Fruit fly (Drosophila melanogaster): ENCODE measurements around the gene CG2680.

The CG2680 gene

DNA sequence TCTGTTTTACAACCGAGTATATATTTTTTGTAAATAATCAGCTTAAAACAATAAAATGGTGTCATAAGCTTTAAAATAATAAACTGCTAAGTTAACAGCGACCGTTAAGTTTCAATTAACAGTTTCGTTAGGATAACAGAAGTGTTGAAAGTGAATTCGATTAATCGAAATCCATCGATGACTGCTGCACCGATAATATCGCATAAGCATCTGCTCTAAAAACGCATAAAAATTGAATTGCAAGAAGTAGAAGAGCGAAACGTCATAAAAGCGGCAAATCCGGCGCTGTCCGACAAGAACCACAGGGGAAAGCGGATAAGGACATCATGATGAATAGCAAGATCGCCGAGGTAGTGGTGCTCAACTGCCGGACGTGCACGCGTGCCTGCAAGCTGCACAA, 20.3 kb upstream of the CG2680 start, which contains the start of gene dwg (continued):
- TF ChIP-seq jigr1 (GFP tag; IDR thresholded peaks at IDR 0.05) (no peak), Bdp1 (GFP tag; optimal IDR thresholded peaks at IDR 0.05) (no peak), bowl (GFP tag; IDR thresholded peaks at IDR 0.05) (no peak), Dref (GFP tag; IDR thresholded peaks at IDR 0.05) (peak; percentile 76), cas (GFP tag; IDR thresholded peaks at IDR 0.05) (no peak), C15 (GFP tag; IDR thresholded peaks at IDR 0.05) (no peak), CG12659 (GFP tag; optimal IDR thresholded peaks at IDR 0.05) (no peak), chif (GFP tag; optimal IDR thresholded peaks at IDR 0.05) (no peak), pros (GFP tag; optimal IDR thresholded peaks at IDR 0.05) (no peak), CG8478 (optimal IDR thresholded peaks at IDR 0.05) (no peak), CG1602 (GFP tag; optimal IDR thresholded peaks at IDR 0.05) (no peak), br (optimal IDR thresholded peaks at IDR 0.05) (no peak), CG15269 (tag; optimal IDR thresholded peaks at IDR 0.05) (no peak), CG12391 (tag; optimal IDR thresholded peaks at IDR 0.05) (no peak), HLHmδ (GFP tag; optimal IDR thresholded peaks at IDR 0.05) (no peak), CG1647 (GFP tag; optimal IDR thresholded peaks at IDR 0.05) (no peak), org-1 (GFP tag; optimal IDR thresholded peaks at IDR 0.05) (no peak), grn (GFP tag; optimal IDR thresholded peaks at IDR 0.05) (no peak), yki (optimal IDR thresholded peaks at IDR 0.05) (no peak), CG7928 (GFP tag; optimal IDR thresholded peaks at IDR 0.05) (no peak), CG7357 (GFP tag; IDR thresholded peaks at IDR 0.05) (no peak), Dll (GFP tag; IDR thresholded peaks at IDR 0.05; ENCODE audit: partially characterized antibody) (peak; percentile 83), Sox102F (GFP tag; optimal IDR thresholded peaks at IDR 0.05) (no peak), ttk (GFP tag; IDR thresholded peaks at IDR 0.05) (no peak), Side (GFP tag; optimal IDR thresholded peaks at IDR 0.05) (no peak), Mrtf (GFP tag; IDR thresholded peaks at IDR 0.05) (no peak), CG4617 (GFP tag; optimal IDR thresholded peaks at IDR 0.05; ENCODE audit: borderline replicate concordance) (peak; percentile 56), danr (GFP tag; IDR thresholded peaks at IDR 0.05) (no peak), trem (tag; optimal IDR thresholded peaks at IDR 0.05) (peak; percentile 36), fd102C (GFP tag; optimal IDR thresholded peaks at IDR 0.05) (no peak), tio (GFP tag; optimal IDR thresholded peaks at IDR 0.05) (no peak), PHDP (tag; optimal IDR thresholded peaks at IDR 0.05) (no peak), Usf (GFP tag; optimal IDR thresholded peaks at IDR 0.05) (no peak), CG18476 (GFP tag; optimal IDR thresholded peaks at IDR 0.05) (no peak), Gug (GFP tag; IDR thresholded peaks at IDR 0.05) (no peak), sima (GFP tag; optimal IDR thresholded peaks at IDR 0.05) (no peak), sob (GFP tag; IDR thresholded peaks at IDR 0.05) (no peak), CG8359 (GFP tag; optimal IDR thresholded peaks at IDR 0.05; ENCODE audit: borderline replicate concordance) (no peak), twi (tag; optimal IDR thresholded peaks at IDR 0.05) (no peak), Fer2 (tag; optimal IDR thresholded peaks at IDR 0.05) (no peak), CG10959 (GFP tag; IDR thresholded peaks at IDR 0.05) (no peak), seq (GFP tag; IDR thresholded peaks at IDR 0.05) (no peak), stc (GFP tag; IDR thresholded peaks at IDR 0.05) (no peak), dati (GFP tag; IDR thresholded peaks at IDR 0.05) (no peak), CG6272 (GFP tag; IDR thresholded peaks at IDR 0.05) (no peak), Deaf1 (tag; optimal IDR thresholded peaks at IDR 0.05) (no peak), da (GFP tag; optimal IDR thresholded peaks at IDR 0.05) (no peak), Hmx (GFP tag; optimal IDR thresholded peaks at IDR 0.05) (no peak), ara (GFP tag; IDR thresholded peaks at IDR 0.05) (no peak), ATbp (GFP tag; optimal IDR thresholded peaks at IDR 0.05) (no peak), YL-1 (GFP tag; optimal IDR thresholded peaks at IDR 0.05) (peak; percentile 30), Vsx1 (GFP tag; optimal IDR thresholded peaks at IDR 0.05) (no peak), vfl (GFP tag; optimal IDR thresholded peaks at IDR 0.05) (no peak), CG7372 (GFP tag; IDR thresholded peaks at IDR 0.05) (no peak)

Data from whole organism, embryonic.